Fruit fly (Drosophila melanogaster) whole organism, prepupa: ENCODE data around the gene CG1951.

Experiments
- CG16779 ChIP-seq: fragments of 200-800 bp; sonication (Bioruptor generic); optimal IDR thresholded peaks from 3 replicates; lab custom pipeline; 2017; ENCODE audit warnings: missing biosample characterization, mild to moderate bottlenecking, missing genetic modification characterization
- CG31627 ChIP-seq: fragments of 200-800 bp; sonication (Bioruptor generic); optimal IDR thresholded peaks from 3 replicates; lab custom pipeline; 2016; ENCODE audit warnings: missing biosample characterization, missing genetic modification characterization
- CG34406 ChIP-seq: fragments of 200-800 bp; sonication (Bioruptor generic); optimal IDR thresholded peaks from 3 replicates; lab custom pipeline; 2016; ENCODE audit warnings: missing biosample characterization, missing genetic modification characterization
- CG6276 ChIP-seq: fragments of 200-800 bp; sonication (Bioruptor generic); optimal IDR thresholded peaks from 2 replicates; lab custom pipeline; 2017; ENCODE audit warnings: missing biosample characterization, mild to moderate bottlenecking, missing genetic modification characterization
- CG6854 ChIP-seq: fragments of 200-800 bp; sonication (Bioruptor generic); optimal IDR thresholded peaks from 2 replicates; lab custom pipeline; 2017; ENCODE audit warnings: missing biosample characterization, mild to moderate bottlenecking, missing genetic modification characterization
- Hr38 ChIP-seq: sonication (Bioruptor generic); optimal IDR thresholded peaks from 2 replicates; lab custom pipeline; 2016; ENCODE audit warnings: missing biosample characterization, missing genetic modification characterization
- Hr4 ChIP-seq: fragments of 200-800 bp; sonication (Bioruptor generic); optimal IDR thresholded peaks from 3 replicates; lab custom pipeline; 2016; ENCODE audit warnings: missing biosample characterization, missing genetic modification characterization
- dac ChIP-seq: fragments of 200-800 bp; sonication (Bioruptor generic); optimal IDR thresholded peaks from 2 replicates; lab custom pipeline; 2017; ENCODE audit warnings: missing biosample characterization, mild to moderate bottlenecking, missing genetic modification characterization
- esn ChIP-seq: fragments of 200-800 bp; sonication (Bioruptor generic); optimal IDR thresholded peaks from 2 replicates; lab custom pipeline; 2016; ENCODE audit warnings: missing biosample characterization, mild to moderate bottlenecking, missing genetic modification characterization, moderate library complexity
- fkh ChIP-seq: fragments of 200-800 bp; sonication (Bioruptor generic); optimal IDR thresholded peaks from 3 replicates; lab custom pipeline; 2017; ENCODE audit warnings: missing biosample characterization, mild to moderate bottlenecking, missing genetic modification characterization, moderate library complexity
- net ChIP-seq: fragments of 200-800 bp; sonication (Bioruptor generic); optimal IDR thresholded peaks from 3 replicates; lab custom pipeline; 2016; ENCODE audit warnings: missing biosample characterization, missing genetic modification characterization
- salr ChIP-seq, 2 experiments: fragments of 200-800 bp; sonication (Bioruptor generic); optimal IDR thresholded peaks; 3 replicates each; lab custom pipeline; 2016 to 2018; ENCODE audit warnings: missing biosample characterization in 2 of 2, missing genetic modification characterization in 2 of 2, mild to moderate bottlenecking in 1 of 2

DNA sequence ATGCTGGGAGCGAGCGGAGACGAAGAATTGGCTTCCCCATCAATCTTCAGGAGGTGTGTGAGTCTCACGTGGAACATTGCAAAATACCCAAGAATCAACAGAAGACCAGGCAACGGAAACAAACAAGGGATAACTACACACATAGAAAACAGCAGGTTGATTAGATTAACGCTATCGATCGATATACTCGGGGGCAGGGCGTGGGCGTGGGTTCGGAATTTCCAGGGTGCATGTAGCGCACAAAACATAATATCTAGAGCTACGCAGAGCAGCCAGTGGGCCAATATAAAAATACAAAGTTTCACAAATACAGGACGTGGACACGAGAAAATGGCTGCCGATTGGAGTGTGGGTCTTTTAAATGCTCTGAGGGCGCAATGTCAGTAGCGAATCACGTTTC is 32.3 kb downstream of the CG1951 start:
- no peak for TF ChIP-seq fkh (GFP tag; lab: Kevin White, UChicago)
- no peak for TF ChIP-seq esn (GFP tag; lab: Kevin White, UChicago)
- no peak for TF ChIP-seq CG31627 (GFP tag; lab: Kevin White, UChicago)
- no peak for TF ChIP-seq CG16779 (tag; lab: Kevin White, UChicago)
- TF ChIP-seq CG34406 = no peak
- no peak for TF ChIP-seq Hr38 (GFP tag; lab: Kevin White, UChicago)
- TF ChIP-seq net (GFP tag; lab: Kevin White, UChicago) = no peak
- TF ChIP-seq Hr4 (GFP tag; lab: Kevin White, UChicago) = no peak
- no peak for TF ChIP-seq dac (GFP tag; lab: Kevin White, UChicago)
- no peak for TF ChIP-seq CG6854 (GFP tag; lab: Kevin White, UChicago)
- no peak for TF ChIP-seq salr (GFP tag; optimal IDR thresholded peaks at IDR 0.05; lab: Kevin White, UChicago)
- no peak for TF ChIP-seq CG6276
